Worm (Caenorhabditis elegans) whole organism, L4 larva: ENCODE data around the gene lbp-2.

ENCODE experiments used
- nhr-42 ChIP-seq: fragments of 200-800 bp; sonication (Bioruptor generic); IDR thresholded peaks from 2 replicates; pipeline ENCODE4 v1.3.6; 2022; ENCODE audit warnings: missing genetic modification characterization, missing compliant biosample characterization
- tra-1 ChIP-seq: fragments of 200-800 bp; sonication (Bioruptor generic); IDR thresholded peaks from 2 replicates; pipeline ENCODE4 v1.3.6; 2022; ENCODE audit warnings: missing genetic modification reagents, missing genetic modification characterization, missing compliant biosample characterization

lbp-2 gene

ce11 chrX:3310702-3311101 lies 50.3 kb downstream of the lbp-2 start:
- TF ChIP-seq nhr-42 (GFP tag; lab: Robert Waterston, UW) (no peak), tra-1 (GFP tag; lab: Robert Waterston, UW) (no peak)
- TF ChIP-seq, all 104 proteins: peak for 0
